Worm (Caenorhabditis elegans) whole organism, L1 larva: ENCODE measurements around the gene C26D10.3.

ENCODE experiments used
- C04F5.9 ChIP-seq: sonication (generic microtip); optimal IDR thresholded peaks from 2 replicates; lab custom pipeline; 2016; ENCODE audit warnings: missing genetic modification characterization, missing compliant biosample characterization
- C34B4.2 ChIP-seq: sonication (generic microtip); optimal IDR thresholded peaks from 2 replicates; lab custom pipeline; 2017; ENCODE audit warnings: mild to moderate bottlenecking, missing genetic modification characterization, missing compliant biosample characterization
- F16B12.6 ChIP-seq: fragments of 150-350 bp; optimal IDR thresholded peaks from 2 replicates; lab custom pipeline; 2014; ENCODE audit warnings: missing biosample characterization, missing genetic modification characterization
- Y116A8C.19 ChIP-seq: sonication (generic microtip); optimal IDR thresholded peaks from 2 replicates; lab custom pipeline; 2016; ENCODE audit warnings: missing compliant biosample characterization, missing genetic modification characterization, borderline replicate concordance
- blmp-1 ChIP-seq: fragments of 150-350 bp; optimal IDR thresholded peaks from 2 replicates; lab custom pipeline; 2014; ENCODE audit warnings: missing biosample characterization, missing genetic modification characterization
- ceh-82 ChIP-seq, 3 experiments: fragments of 150-350 bp in 1 of 3; sonication (generic microtip) in 2 of 3; optimal IDR thresholded peaks; 2 replicates each; lab custom pipeline; 2014 to 2017; ENCODE audit warnings: missing biosample characterization in 3 of 3, missing genetic modification characterization in 3 of 3
- ceh-90 ChIP-seq: sonication (generic microtip); optimal IDR thresholded peaks from 2 replicates; lab custom pipeline; 2016; ENCODE audit warnings: missing genetic modification characterization, missing compliant biosample characterization
- efl-1 ChIP-seq, 4 experiments: fragments of 150-350 bp; optimal IDR thresholded peaks in 3 of 4; peaks in 1 of 4; 1 replicate in 1 of 4; 2 replicates in 3 of 4; lab custom pipeline; 2014; ENCODE audit warnings: missing biosample characterization in 2 of 4, missing genetic modification characterization in 2 of 4, missing genetic modification reagents in 2 of 4
- egl-13 ChIP-seq: sonication (generic microtip); optimal IDR thresholded peaks from 2 replicates; lab custom pipeline; 2016; ENCODE audit warnings: missing genotype, missing genetic modification reagents, missing genetic modification characterization, missing compliant biosample characterization
- fkh-4 ChIP-seq: sonication (generic microtip); optimal IDR thresholded peaks from 2 replicates; lab custom pipeline; 2016; ENCODE audit warnings: missing compliant biosample characterization, missing genetic modification characterization, borderline replicate concordance
- fkh-8 ChIP-seq: sonication (generic microtip); optimal IDR thresholded peaks from 2 replicates; lab custom pipeline; 2016; ENCODE audit warnings: mild to moderate bottlenecking, missing genetic modification characterization, missing compliant biosample characterization
- grh-1 ChIP-seq: fragments of 200-800 bp; sonication (Bioruptor generic); IDR thresholded peaks from 2 replicates; pipeline ENCODE4 v1.3.6; 2022; ENCODE audit warnings: missing genetic modification reagents, missing genetic modification characterization, missing compliant biosample characterization
- hlh-17 ChIP-seq: fragments of 200-800 bp; sonication (Bioruptor generic); optimal IDR thresholded peaks from 2 replicates; lab custom pipeline; 2018; ENCODE audit warnings: missing genetic modification characterization, mild to moderate bottlenecking, missing compliant biosample characterization, moderate library complexity, borderline replicate concordance
- hpl-2 ChIP-seq: fragments of 150-350 bp; optimal IDR thresholded peaks from 2 replicates; lab custom pipeline; 2014; ENCODE audit warnings: missing biosample characterization, missing genetic modification reagents, missing genetic modification characterization
- irx-1 ChIP-seq: sonication (generic microtip); optimal IDR thresholded peaks from 2 replicates; lab custom pipeline; 2016; ENCODE audit warnings: missing genetic modification characterization, missing compliant biosample characterization
- lin-14 ChIP-seq: fragments of 200-800 bp; sonication (Bioruptor generic); optimal IDR thresholded peaks from 2 replicates; lab custom pipeline; 2018; ENCODE audit warnings: mild to moderate bottlenecking, missing genetic modification characterization, moderate library complexity, missing compliant biosample characterization
- lin-15B ChIP-seq: fragments of 150-350 bp; sonication (generic microtip); optimal IDR thresholded peaks from 3 replicates; lab custom pipeline; 2014; ENCODE audit warnings: missing biosample characterization, missing genetic modification characterization
- lsy-2 ChIP-seq, 2 experiments: fragments of 150-350 bp; optimal IDR thresholded peaks; 2 replicates each; lab custom pipeline; 2014; ENCODE audit warnings: missing biosample characterization in 2 of 2, missing genetic modification characterization in 2 of 2
- mef-2 ChIP-seq: fragments of 150-350 bp; optimal IDR thresholded peaks from 2 replicates; lab custom pipeline; 2014; ENCODE audit warnings: missing biosample characterization, missing genetic modification characterization
- nhr-76 ChIP-seq: sonication (generic microtip); optimal IDR thresholded peaks from 2 replicates; lab custom pipeline; 2017; ENCODE audit warnings: missing biosample characterization, missing genetic modification characterization
- nhr-90 ChIP-seq: sonication (generic microtip); optimal IDR thresholded peaks from 2 replicates; lab custom pipeline; 2016; ENCODE audit warnings: mild to moderate bottlenecking, missing genetic modification characterization, missing compliant biosample characterization; ENCODE audit not compliant: poor library complexity
- pqm-1 ChIP-seq: sonication (generic microtip); optimal IDR thresholded peaks from 3 replicates; lab custom pipeline; 2017; ENCODE audit warnings: missing biosample characterization, missing genetic modification characterization
- skn-1 ChIP-seq: fragments of 150-350 bp; optimal IDR thresholded peaks from 2 replicates; lab custom pipeline; 2014; ENCODE audit warnings: missing biosample characterization, missing genetic modification characterization
- sox-4 ChIP-seq: sonication (generic microtip); optimal IDR thresholded peaks from 2 replicates; lab custom pipeline; 2016; ENCODE audit warnings: missing genetic modification characterization, missing compliant biosample characterization
- swsn-7 ChIP-seq: sonication (generic microtip); optimal IDR thresholded peaks from 2 replicates; lab custom pipeline; 2016; ENCODE audit warnings: missing genetic modification characterization, missing compliant biosample characterization
- tbx-2 ChIP-seq: sonication (generic microtip); optimal IDR thresholded peaks from 2 replicates; lab custom pipeline; 2016; ENCODE audit warnings: missing genetic modification characterization, missing compliant biosample characterization
- unc-130 ChIP-seq: fragments of 150-350 bp; optimal IDR thresholded peaks from 2 replicates; lab custom pipeline; 2017; ENCODE audit warnings: missing biosample characterization, missing genetic modification characterization, inconsistent platforms
- unc-30 ChIP-seq: sonication (generic microtip); optimal IDR thresholded peaks from 2 replicates; lab custom pipeline; 2017; ENCODE audit warnings: missing biosample characterization, missing genetic modification characterization
- unc-98 ChIP-seq: fragments of 200-800 bp; sonication (Bioruptor generic); IDR thresholded peaks from 2 replicates; pipeline ENCODE4 v1.3.6; 2022; ENCODE audit warnings: missing genetic modification characterization, missing compliant biosample characterization
- vab-15 ChIP-seq: sonication (generic microtip); optimal IDR thresholded peaks from 2 replicates; lab custom pipeline; 2017; ENCODE audit warnings: missing genotype, mild to moderate bottlenecking, missing genetic modification characterization, missing compliant biosample characterization
- zag-1 ChIP-seq: fragments of 150-350 bp; optimal IDR thresholded peaks from 2 replicates; lab custom pipeline; 2014; ENCODE audit warnings: missing biosample characterization, missing genetic modification characterization
- ztf-11 ChIP-seq, 2 experiments: sonication (generic microtip); optimal IDR thresholded peaks; 2 replicates each; lab custom pipeline; 2016 to 2017; ENCODE audit warnings: missing genetic modification characterization in 2 of 2, missing biosample characterization in 1 of 2, missing compliant biosample characterization in 1 of 2

C26D10.3 gene

DNA sequence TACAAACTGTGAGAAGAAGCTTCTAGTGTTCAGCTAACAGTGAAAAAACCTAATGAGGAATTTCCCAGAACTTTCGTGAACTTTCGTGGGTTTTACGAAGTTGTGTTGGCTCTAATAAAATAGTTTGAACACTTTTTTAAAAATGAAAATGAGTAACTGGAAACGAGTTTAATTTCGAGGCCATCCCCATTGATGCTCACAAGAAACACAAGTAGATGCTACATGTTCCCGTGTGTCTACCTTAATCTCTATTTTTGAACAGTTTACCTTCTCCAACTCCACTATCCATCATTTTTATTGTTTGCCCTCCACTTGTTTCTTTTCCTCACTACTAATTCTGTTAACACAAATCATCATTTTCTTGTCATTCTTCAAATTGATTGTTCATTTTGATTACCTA lies 8.5 kb downstream of the C26D10.3 start, which contains the start of gene C26D10.7:
Gene C26D10.7, plus strand, starts transcription at position 301 of the 400 bp plus-strand sequence.
- TF ChIP-seq grh-1 (GFP tag; lab: Robert Waterston, UW) (no peak), vab-15 (tag; lab: Kevin White, UChicago) (no peak), ceh-82 (tag; optimal IDR thresholded peaks at IDR 0.05; lab: Kevin White, UChicago) (no peak), ceh-90 (tag; lab: Kevin White, UChicago) (no peak), pqm-1 (no peak), unc-130 (tag; lab: Kevin White, UChicago) (no peak), nhr-76 (tag; lab: Kevin White, UChicago) (no peak), C04F5.9 (tag; lab: Kevin White, UChicago) (no peak), unc-30 (tag; lab: Kevin White, UChicago) (no peak), hlh-17 (GFP tag; lab: Kevin White, UChicago) (no peak), F16B12.6 (no peak), ztf-11 (tag; optimal IDR thresholded peaks at IDR 0.05; lab: Kevin White, UChicago) (no peak), C34B4.2 (tag; lab: Kevin White, UChicago) (no peak), egl-13 (tag; lab: Kevin White, UChicago) (no peak), tbx-2 (tag; lab: Kevin White, UChicago) (no peak), lin-15B (tag; lab: Kevin White, UChicago) (no peak), hpl-2 (no peak), sox-4 (tag; lab: Kevin White, UChicago) (no peak)

ce11 chrII:8339108-8339507 lies 13.9 kb downstream of the C26D10.3 start:
- TF ChIP-seq ceh-90 (tag; lab: Kevin White, UChicago) (no peak), blmp-1 (tag; lab: Kevin White, UChicago) (no peak), mef-2 (no peak), F16B12.6 (no peak), lsy-2 (tag; optimal IDR thresholded peaks at IDR 0.05; lab: Kevin White, UChicago) (no peak), tbx-2 (tag; lab: Kevin White, UChicago) (no peak), unc-98 (GFP tag; lab: Robert Waterston, UW) (no peak), skn-1 (no peak), fkh-4 (tag; lab: Kevin White, UChicago) (no peak)

DNA sequence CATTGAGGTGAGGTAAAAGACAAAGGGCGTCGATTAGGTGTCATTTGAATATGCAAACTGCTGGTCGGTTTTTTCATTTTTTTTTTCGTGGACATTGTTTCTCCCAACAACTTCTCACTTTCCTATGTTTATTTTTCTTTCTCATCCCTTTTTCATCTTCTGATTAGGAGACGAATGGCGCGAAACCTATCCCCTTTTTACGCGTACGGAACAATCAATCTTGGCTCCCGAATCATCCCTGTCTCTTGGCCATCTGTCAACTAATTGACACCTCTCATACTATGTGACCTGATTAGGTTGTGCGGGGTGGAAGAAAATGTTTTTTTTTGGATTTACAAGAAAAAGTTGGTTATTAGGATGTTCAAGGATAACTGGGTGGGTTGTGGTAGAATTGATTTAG lies 19.6 kb downstream of the C26D10.3 start:
- peak; percentile 75 for TF ChIP-seq blmp-1 (tag; lab: Kevin White, UChicago)
- no peak for TF ChIP-seq zag-1 (tag; lab: Kevin White, UChicago)

DNA sequence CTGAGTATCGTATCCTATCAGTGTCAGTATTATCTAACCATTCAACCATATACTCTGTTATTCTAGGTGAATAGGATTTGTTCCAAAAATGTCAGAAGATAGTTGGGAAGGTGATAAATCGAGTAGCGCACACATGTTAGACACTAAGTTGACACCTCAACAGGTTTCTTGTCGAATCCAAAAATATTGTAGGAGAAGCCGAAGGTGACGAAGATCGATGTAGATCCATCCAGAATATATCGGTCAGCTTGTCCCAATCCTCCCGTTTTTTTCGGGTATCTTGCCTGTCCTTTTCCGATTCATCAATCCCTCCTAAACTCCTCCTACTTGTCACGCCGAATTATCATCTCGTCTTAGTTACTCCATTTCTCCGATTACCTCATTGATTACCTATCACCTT lies 20.4 kb downstream of the C26D10.3 start:
- TF ChIP-seq efl-1 (optimal IDR thresholded peaks at IDR 0.05; lab: Kevin White, UChicago) (no peak), efl-1 (GFP tag; optimal IDR thresholded peaks at IDR 0.05 in 1 of 2; lab: Kevin White, UChicago) (peak in 1 of 2 experiments; percentile 30), nhr-90 (no peak), blmp-1 (tag; lab: Kevin White, UChicago) (peak; percentile 37)
- TF ChIP-seq, all 84 proteins: peak for 2

- no peak for TF ChIP-seq ceh-90 (tag; lab: Kevin White, UChicago)
- TF ChIP-seq efl-1 (optimal IDR thresholded peaks at IDR 0.05; lab: Kevin White, UChicago) = no peak
- peak in 1 of 2 experiments; percentile 50 for TF ChIP-seq efl-1 (GFP tag; optimal IDR thresholded peaks at IDR 0.05 in 1 of 2; lab: Kevin White, UChicago)
Observed at ce11 chrII:8346384-8346783, 21.2 kb downstream of the C26D10.3 start, which contains the start of gene eff-1. TSS of gene eff-1 (plus strand) at chrII:8346684.

ce11 chrII:8353288-8353687 lies 28.1 kb downstream of the C26D10.3 start:
- no peak for TF ChIP-seq irx-1 (tag; lab: Kevin White, UChicago)
- no peak for TF ChIP-seq fkh-8
- peak; percentile 32 for TF ChIP-seq lin-14 (GFP tag; lab: Kevin White, UChicago)
- no peak for TF ChIP-seq swsn-7
- TF ChIP-seq Y116A8C.19 (tag; lab: Kevin White, UChicago) = no peak
